Fruit fly (Drosophila melanogaster) whole organism, embryonic: ENCODE measurements around the gene Lcp65Ag1.

Experiments used
- CG12299 ChIP-seq: fragments of 200-800 bp; sonication (Bioruptor generic); optimal IDR thresholded peaks from 2 replicates; lab custom pipeline; 2018; ENCODE audit warnings: missing biosample characterization, mild to moderate bottlenecking, missing genetic modification characterization
- CG13287 ChIP-seq: fragments of 200-800 bp; sonication (Bioruptor generic); IDR thresholded peaks from 2 replicates; pipeline ENCODE4 v1.3.6; 2022; ENCODE audit warnings: missing biosample characterization, missing genetic modification characterization; ENCODE audit not compliant: partially characterized antibody
- CG15601 ChIP-seq: fragments of 200-800 bp; sonication (Bioruptor generic); optimal IDR thresholded peaks from 3 replicates; lab custom pipeline; 2019; ENCODE audit warnings: missing biosample characterization, mild to moderate bottlenecking, missing genetic modification characterization, moderate library complexity
- CG1602 ChIP-seq: fragments of 200-800 bp; sonication (Bioruptor generic); optimal IDR thresholded peaks from 3 replicates; lab custom pipeline; 2016; ENCODE audit warnings: missing biosample characterization, missing genetic modification characterization
- CG1603 ChIP-seq: fragments of 200-800 bp; sonication (Bioruptor generic); optimal IDR thresholded peaks from 2 replicates; lab custom pipeline; 2019; ENCODE audit warnings: missing biosample characterization, mild to moderate bottlenecking, missing genetic modification characterization, moderate library complexity
- CG16813 ChIP-seq: fragments of 200-800 bp; sonication (Bioruptor generic); IDR thresholded peaks from 3 replicates; pipeline ENCODE4 v1.3.6; 2022; ENCODE audit warnings: missing biosample characterization, missing genetic modification characterization; ENCODE audit not compliant: partially characterized antibody
- CG16863 ChIP-seq: fragments of 200-800 bp; sonication (Bioruptor generic); optimal IDR thresholded peaks from 3 replicates; lab custom pipeline; 2016; ENCODE audit warnings: missing biosample characterization, missing genetic modification characterization
- CG17328 ChIP-seq: fragments of 200-800 bp; sonication (Bioruptor generic); IDR thresholded peaks from 2 replicates; pipeline ENCODE4 v1.3.6; 2022; ENCODE audit warnings: missing biosample characterization, missing genetic modification characterization
- CG17568 ChIP-seq: fragments of 200-800 bp; sonication (Bioruptor generic); optimal IDR thresholded peaks from 2 replicates; lab custom pipeline; 2018; ENCODE audit warnings: missing biosample characterization, mild to moderate bottlenecking, missing genetic modification characterization, moderate library complexity
- CG31441 ChIP-seq: fragments of 200-800 bp; sonication (Bioruptor generic); IDR thresholded peaks from 2 replicates; pipeline ENCODE4 v1.3.6; 2022; ENCODE audit warnings: missing biosample characterization, missing genetic modification characterization
- CG3838 ChIP-seq: fragments of 200-800 bp; sonication (Bioruptor generic); optimal IDR thresholded peaks from 3 replicates; lab custom pipeline; 2016; ENCODE audit warnings: missing biosample characterization, missing genetic modification characterization
- CG4854 ChIP-seq: fragments of 200-800 bp; sonication (Bioruptor generic); optimal IDR thresholded peaks from 2 replicates; lab custom pipeline; 2016; ENCODE audit warnings: missing biosample characterization, missing genetic modification characterization, inconsistent platforms
- CG5953 ChIP-seq: fragments of 200-800 bp; sonication (Bioruptor generic); IDR thresholded peaks from 2 replicates; pipeline ENCODE4 v1.3.6; 2022; ENCODE audit warnings: missing biosample characterization, missing genetic modification characterization
- CG6175 ChIP-seq: fragments of 200-800 bp; sonication (Bioruptor generic); IDR thresholded peaks from 3 replicates; pipeline ENCODE4 v1.3.6; 2022; ENCODE audit warnings: missing biosample characterization, missing genetic modification characterization
- CG6272 ChIP-seq: fragments of 200-800 bp; sonication (Bioruptor generic); IDR thresholded peaks from 2 replicates; pipeline ENCODE4 v1.3.6; 2022; ENCODE audit warnings: missing biosample characterization, missing genetic modification characterization
- CG6854 ChIP-seq: fragments of 200-800 bp; sonication (Bioruptor generic); optimal IDR thresholded peaks from 3 replicates; lab custom pipeline; 2017; ENCODE audit warnings: missing biosample characterization, mild to moderate bottlenecking, missing genetic modification characterization
- CG7271 ChIP-seq: fragments of 200-800 bp; sonication (Bioruptor generic); optimal IDR thresholded peaks from 2 replicates; lab custom pipeline; 2018; ENCODE audit warnings: missing biosample characterization, mild to moderate bottlenecking, missing genetic modification characterization, moderate library complexity
- CG7745 ChIP-seq: fragments of 200-800 bp; sonication (Bioruptor generic); optimal IDR thresholded peaks from 2 replicates; lab custom pipeline; 2018; ENCODE audit warnings: missing biosample characterization, mild to moderate bottlenecking, missing genetic modification characterization, moderate library complexity
- CG8765 ChIP-seq: fragments of 200-800 bp; sonication (Bioruptor generic); IDR thresholded peaks from 2 replicates; pipeline ENCODE4 v1.3.6; 2022; ENCODE audit warnings: missing biosample characterization, missing genetic modification characterization
- CG9437 ChIP-seq: fragments of 200-800 bp; sonication (Bioruptor generic); optimal IDR thresholded peaks from 2 replicates; lab custom pipeline; 2018; ENCODE audit warnings: missing biosample characterization, mild to moderate bottlenecking, missing genetic modification characterization
- CkIIα-i1 ChIP-seq: fragments of 200-800 bp; sonication (Bioruptor generic); IDR thresholded peaks from 2 replicates; pipeline ENCODE4 v1.3.6; 2022; ENCODE audit warnings: missing biosample characterization, missing genetic modification characterization
- CoRest ChIP-seq: fragments of 200-800 bp; sonication (Bioruptor generic); optimal IDR thresholded peaks from 3 replicates; lab custom pipeline; 2018; ENCODE audit warnings: missing biosample characterization, mild to moderate bottlenecking, missing genetic modification characterization, moderate library complexity
- D19A ChIP-seq: fragments of 200-800 bp; optimal IDR thresholded peaks from 3 replicates; lab custom pipeline; 2019; ENCODE audit warnings: missing biosample characterization, mild to moderate bottlenecking, missing genetic modification characterization, moderate library complexity
- Dp ChIP-seq: fragments of 200-800 bp; sonication (Bioruptor generic); optimal IDR thresholded peaks from 2 replicates; lab custom pipeline; 2018; ENCODE audit warnings: missing biosample characterization, mild to moderate bottlenecking, missing genetic modification characterization, moderate library complexity
- E2f2 ChIP-seq: fragments of 200-800 bp; sonication (Bioruptor generic); IDR thresholded peaks from 2 replicates; pipeline ENCODE4 v1.3.6; 2022; ENCODE audit warnings: missing biosample characterization, missing genetic modification characterization
- Fer3 ChIP-seq: fragments of 200-800 bp; sonication (Bioruptor generic); optimal IDR thresholded peaks from 2 replicates; lab custom pipeline; 2018; ENCODE audit warnings: missing biosample characterization, mild to moderate bottlenecking, missing genetic modification characterization, moderate library complexity
- HLH54F ChIP-seq: fragments of 200-800 bp; sonication (Bioruptor generic); optimal IDR thresholded peaks from 3 replicates; lab custom pipeline; 2016; ENCODE audit warnings: missing biosample characterization, missing genetic modification characterization
- HmgZ ChIP-seq: fragments of 200-800 bp; sonication (Bioruptor generic); optimal IDR thresholded peaks from 2 replicates; lab custom pipeline; 2018; ENCODE audit warnings: missing biosample characterization, mild to moderate bottlenecking, missing genetic modification characterization
- Hmx ChIP-seq: fragments of 200-800 bp; sonication (Bioruptor generic); optimal IDR thresholded peaks from 2 replicates; lab custom pipeline; 2016; ENCODE audit warnings: missing biosample characterization, missing genetic modification characterization
- Neu2 ChIP-seq: fragments of 200-800 bp; sonication (Bioruptor generic); optimal IDR thresholded peaks from 3 replicates; lab custom pipeline; 2016; ENCODE audit warnings: missing biosample characterization, missing genetic modification characterization, borderline replicate concordance
- Pdp1 ChIP-seq, 2 experiments: fragments of 200-800 bp; sonication (Bioruptor generic); optimal IDR thresholded peaks; 3 replicates each; lab custom pipeline; 2016; ENCODE audit warnings: missing biosample characterization in 2 of 2, missing genetic modification characterization in 2 of 2, mild to moderate bottlenecking in 1 of 2, moderate library complexity in 1 of 2
- abd-A ChIP-seq: fragments of 200-800 bp; sonication (Bioruptor generic); optimal IDR thresholded peaks from 3 replicates; lab custom pipeline; 2019; ENCODE audit warnings: missing biosample characterization, mild to moderate bottlenecking, missing genetic modification characterization, moderate library complexity
- corto ChIP-seq: fragments of 200-800 bp; sonication (Bioruptor generic); optimal IDR thresholded peaks from 2 replicates; lab custom pipeline; 2016; ENCODE audit warnings: missing biosample characterization, mild to moderate bottlenecking, missing genetic modification characterization, moderate library complexity
- crol ChIP-seq: fragments of 200-800 bp; sonication (Bioruptor generic); IDR thresholded peaks from 2 replicates; pipeline ENCODE4 v1.3.6; 2022; ENCODE audit warnings: missing biosample characterization, missing genetic modification characterization
- en ChIP-seq: fragments of 200-800 bp; sonication (Bioruptor generic); optimal IDR thresholded peaks from 2 replicates; lab custom pipeline; 2016; ENCODE audit warnings: missing biosample characterization, missing genetic modification characterization
- gem ChIP-seq: fragments of 200-800 bp; sonication (Bioruptor generic); optimal IDR thresholded peaks from 2 replicates; lab custom pipeline; 2019; ENCODE audit warnings: missing biosample characterization, mild to moderate bottlenecking, missing genetic modification characterization, moderate library complexity
- kah ChIP-seq: fragments of 200-800 bp; sonication (Bioruptor generic); optimal IDR thresholded peaks from 2 replicates; lab custom pipeline; 2018; ENCODE audit warnings: missing biosample characterization, mild to moderate bottlenecking, missing genetic modification characterization
- kay ChIP-seq: fragments of 200-800 bp; sonication (Bioruptor generic); optimal IDR thresholded peaks from 2 replicates; lab custom pipeline; 2016; ENCODE audit warnings: missing biosample characterization, missing genetic modification characterization
- lilli ChIP-seq: fragments of 200-800 bp; sonication (Bioruptor generic); optimal IDR thresholded peaks from 3 replicates; lab custom pipeline; 2016; ENCODE audit warnings: missing biosample characterization, missing genetic modification characterization
- lmd ChIP-seq: fragments of 200-800 bp; sonication (Bioruptor generic); IDR thresholded peaks from 2 replicates; pipeline ENCODE4 v1.3.6; 2022; ENCODE audit warnings: missing biosample characterization, missing genetic modification characterization
- org-1 ChIP-seq: fragments of 200-800 bp; sonication (Bioruptor generic); optimal IDR thresholded peaks from 2 replicates; lab custom pipeline; 2017; ENCODE audit warnings: missing biosample characterization, missing genetic modification characterization
- pb ChIP-seq: fragments of 200-800 bp; sonication (Bioruptor generic); optimal IDR thresholded peaks from 3 replicates; lab custom pipeline; 2016; ENCODE audit warnings: missing biosample characterization, missing genetic modification characterization
- pfk ChIP-seq: fragments of 200-800 bp; sonication (Bioruptor generic); optimal IDR thresholded peaks from 2 replicates; lab custom pipeline; 2018; ENCODE audit warnings: missing biosample characterization, mild to moderate bottlenecking, missing genetic modification characterization, moderate library complexity
- phol ChIP-seq: fragments of 200-800 bp; sonication (Bioruptor generic); optimal IDR thresholded peaks from 3 replicates; lab custom pipeline; 2018; ENCODE audit warnings: missing biosample characterization, mild to moderate bottlenecking, missing genetic modification characterization, moderate library complexity
- prd ChIP-seq, 3 experiments: fragments of >200 bp in 2 of 3; fragments of 200-800 bp in 1 of 3; sonication (Bioruptor generic) in 1 of 3; optimal IDR thresholded peaks in 2 of 3; IDR thresholded peaks in 1 of 3; 2 replicates in 2 of 3; 3 replicates in 1 of 3; pipeline versions ENCODE4 v1.3.6 to Lab custom; 2017 to 2022; ENCODE audit warnings: missing biosample characterization in 1 of 3, missing genetic modification characterization in 1 of 3
- pros ChIP-seq: fragments of 200-800 bp; sonication (Bioruptor generic); optimal IDR thresholded peaks from 3 replicates; lab custom pipeline; 2019; ENCODE audit warnings: missing biosample characterization, mild to moderate bottlenecking, missing genetic modification characterization, moderate library complexity
- ro ChIP-seq: fragments of 200-800 bp; sonication (Bioruptor generic); IDR thresholded peaks from 2 replicates; pipeline ENCODE4 v1.3.6; 2022; ENCODE audit warnings: missing biosample characterization, missing genetic modification characterization
- sens ChIP-seq: fragments of 200-800 bp; sonication (Bioruptor generic); peaks from one replicate; lab custom pipeline; 2016; ENCODE audit warnings: missing biosample characterization, missing genetic modification characterization
- sim ChIP-seq: fragments of 200-800 bp; sonication (Bioruptor generic); IDR thresholded peaks from 2 replicates; pipeline ENCODE4 v1.3.6; 2022; ENCODE audit warnings: missing biosample characterization, missing genetic modification characterization
- tin ChIP-seq: fragments of 200-800 bp; sonication (Bioruptor generic); optimal IDR thresholded peaks from 3 replicates; lab custom pipeline; 2016; ENCODE audit warnings: missing biosample characterization, missing genetic modification characterization

Gene Lcp65Ag1

dm6 chr3L:6094697-6095096, 40.4 kb downstream of the Lcp65Ag1 start, which contains the start of the genes CG10467 and loj (continued):
- peak; percentile 81 for TF ChIP-seq CG17568 (GFP tag; lab: Kevin White, UChicago)
- TF ChIP-seq CG6175 (GFP tag; lab: Robert Waterston, UW): peak; percentile 91
- peak; percentile 93 for TF ChIP-seq CG15601 (tag; lab: Kevin White, UChicago)
- peak; percentile 95 for TF ChIP-seq CG8765
- TF ChIP-seq kay (GFP tag; lab: Kevin White, UChicago): peak; percentile 92
- peak; percentile 98 for TF ChIP-seq phol (tag; lab: Kevin White, UChicago)
- TF ChIP-seq E2f2 (GFP tag; lab: Robert Waterston, UW): peak; percentile 84
- peak; percentile 97 for TF ChIP-seq Fer3
- peak; percentile 51 for TF ChIP-seq CG1603 (tag; lab: Kevin White, UChicago)
- TF ChIP-seq pfk (GFP tag; lab: Kevin White, UChicago): peak; percentile 8
- peak; percentile 73 for TF ChIP-seq Hmx (GFP tag; lab: Kevin White, UChicago)
- peak; percentile 86 for TF ChIP-seq HLH54F (GFP tag; lab: Kevin White, UChicago)
- peak; percentile 82 for TF ChIP-seq CG13287 (GFP tag; lab: Robert Waterston, UW)
- TF ChIP-seq org-1 (GFP tag; lab: Kevin White, UChicago): peak; percentile 75
- TF ChIP-seq CG12299 (tag; lab: Kevin White, UChicago): peak; percentile 81
- TF ChIP-seq sim (GFP tag; lab: Robert Waterston, UW): peak; percentile 71; the same call in 1 of the 2 replicates
- peak; percentile 98 for TF ChIP-seq CG1602 (GFP tag; lab: Kevin White, UChicago)
- peak; percentile 86; the same call in 1 of the 2 replicates for TF ChIP-seq CG5953 (GFP tag; lab: Robert Waterston, UW)
- peak; percentile 87 for TF ChIP-seq D19A
- TF ChIP-seq CG17328: peak; percentile 96
- peak; percentile 2 for TF ChIP-seq pb (GFP tag; lab: Kevin White, UChicago)
- peak; percentile 91 for TF ChIP-seq ro (GFP tag; lab: Robert Waterston, UW)
- TF ChIP-seq CoRest: peak; percentile 98
- no peak for TF ChIP-seq Neu2 (GFP tag; lab: Kevin White, UChicago)
- no peak for TF ChIP-seq prd (optimal IDR thresholded peaks at IDR 0.05; lab: Kevin White, UChicago)
- peak; percentile 99 for TF ChIP-seq prd (GFP tag; IDR thresholded peaks at IDR 0.05; lab: Robert Waterston, UW)
- TF ChIP-seq tin (GFP tag; lab: Kevin White, UChicago): peak; percentile 97
- TF ChIP-seq abd-A: no peak
- peak; percentile 81 for TF ChIP-seq kah (GFP tag; lab: Kevin White, UChicago)
- peak; percentile 96 for TF ChIP-seq CG31441 (GFP tag; lab: Robert Waterston, UW)
- peak; percentile 94 for TF ChIP-seq CG7271 (tag; lab: Kevin White, UChicago)
- TF ChIP-seq Dp (GFP tag; lab: Kevin White, UChicago): peak; percentile 72
- peak; percentile 86 for TF ChIP-seq CG3838 (GFP tag; lab: Kevin White, UChicago)
- no peak for TF ChIP-seq corto (GFP tag; lab: Kevin White, UChicago)
- TF ChIP-seq sens: peak; percentile 97
- peak; percentile 4 for TF ChIP-seq CG7745
- peak; percentile 75 to 90 for TF ChIP-seq Pdp1 (GFP tag; optimal IDR thresholded peaks at IDR 0.05; lab: Kevin White, UChicago)
- TF ChIP-seq CkIIα-i1: peak; percentile 84
- TF ChIP-seq en: peak; percentile 44
- peak; percentile 84 for TF ChIP-seq CG9437 (GFP tag; lab: Kevin White, UChicago)
- peak; percentile 98 for TF ChIP-seq CG6272 (GFP tag; lab: Robert Waterston, UW)
- peak; percentile 98 for TF ChIP-seq lmd (GFP tag; lab: Robert Waterston, UW)
- TF ChIP-seq CG16863 (GFP tag; lab: Kevin White, UChicago): peak; percentile 67
- TF ChIP-seq crol (GFP tag; lab: Robert Waterston, UW): peak; percentile 47; the same call in 1 of the 2 replicates
- peak; percentile 98 for TF ChIP-seq gem (tag; lab: Kevin White, UChicago)
- no peak for TF ChIP-seq pros (GFP tag; lab: Kevin White, UChicago)
- TF ChIP-seq CG4854 (GFP tag; lab: Kevin White, UChicago): peak; percentile 86
- TF ChIP-seq CG6854 (GFP tag; lab: Kevin White, UChicago): peak; percentile 26
- TF ChIP-seq HmgZ (tag; lab: Kevin White, UChicago): peak; percentile 94
- TF ChIP-seq lilli (GFP tag; lab: Kevin White, UChicago): peak; percentile 95
- peak; percentile 75 for TF ChIP-seq CG16813 (GFP tag; lab: Robert Waterston, UW)
